Fruit fly (Drosophila melanogaster): Measurements from ENCODE around the gene vn.
A peak's percentile ranks its signal among the peaks of the same experiment; 100 is the strongest.

Gene vn

DNA sequence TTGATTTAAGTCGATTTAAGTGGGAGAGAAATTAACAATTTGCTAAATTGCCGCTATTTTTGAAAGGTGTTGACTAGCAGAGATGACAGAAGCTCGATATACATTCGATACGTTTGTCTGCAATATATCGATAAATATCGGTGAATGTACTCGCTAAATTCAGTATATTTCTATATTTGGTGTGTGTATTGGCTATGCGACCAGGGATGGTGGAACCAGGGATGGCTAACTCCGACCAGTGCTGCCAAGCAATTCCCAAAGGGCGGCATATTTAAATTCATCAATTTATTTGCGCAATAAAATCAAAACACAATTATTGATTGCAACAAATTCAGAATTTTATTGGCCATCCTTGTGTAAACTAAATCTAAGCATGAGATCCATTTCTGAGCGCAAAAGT, 32.4 kb downstream of the vn start, which contains the start of gene mad2 (continued):
- no peak for TF ChIP-seq Hr39 (optimal IDR thresholded peaks at IDR 0.05)
- TF ChIP-seq dysf (GFP tag; IDR thresholded peaks at IDR 0.05) = no peak
- no peak for TF ChIP-seq fd3F (GFP tag; optimal IDR thresholded peaks at IDR 0.05)
- no peak for TF ChIP-seq bab2 (GFP tag; optimal IDR thresholded peaks at IDR 0.05)
- no peak for TF ChIP-seq br (optimal IDR thresholded peaks at IDR 0.05)
- TF ChIP-seq CG8089 (GFP tag; optimal IDR thresholded peaks at IDR 0.05) = no peak
- TF ChIP-seq CG32767 (GFP tag; IDR thresholded peaks at IDR 0.05) = no peak
- no peak for TF ChIP-seq Chrac-16 (GFP tag; optimal IDR thresholded peaks at IDR 0.05)
- no peak for TF ChIP-seq jigr1 (GFP tag; IDR thresholded peaks at IDR 0.05)
- no peak for TF ChIP-seq CG10565 (GFP tag; optimal IDR thresholded peaks at IDR 0.05)
- TF ChIP-seq bsh (GFP tag; optimal IDR thresholded peaks at IDR 0.05) = no peak
- TF ChIP-seq CG12391 (tag; optimal IDR thresholded peaks at IDR 0.05) = peak; percentile 49
- no peak for TF ChIP-seq yki (optimal IDR thresholded peaks at IDR 0.05)
- no peak for TF ChIP-seq Hey (tag; optimal IDR thresholded peaks at IDR 0.05)
- no peak for TF ChIP-seq Gsc (GFP tag; IDR thresholded peaks at IDR 0.05)
- TF ChIP-seq CG1529 (GFP tag; optimal IDR thresholded peaks at IDR 0.05) = no peak
- no peak for TF ChIP-seq CG9609 (GFP tag; optimal IDR thresholded peaks at IDR 0.05)
- peak; percentile 88 for TF ChIP-seq gfzf (GFP tag; optimal IDR thresholded peaks at IDR 0.05)
- TF ChIP-seq Neu2 (GFP tag; optimal IDR thresholded peaks at IDR 0.05; ENCODE audit: borderline replicate concordance) = no peak
- TF ChIP-seq CG4730 (GFP tag; IDR thresholded peaks at IDR 0.05) = no peak
- TF ChIP-seq CG15011 (GFP tag; optimal IDR thresholded peaks at IDR 0.05) = no peak
- TF ChIP-seq mld (GFP tag; IDR thresholded peaks at IDR 0.05; ENCODE audit: partially characterized antibody) = no peak
- no peak for TF ChIP-seq CG2199 (GFP tag; IDR thresholded peaks at IDR 0.05)
- no peak for TF ChIP-seq CG11093 (GFP tag; IDR thresholded peaks at IDR 0.05)
- no peak for TF ChIP-seq vfl (GFP tag; optimal IDR thresholded peaks at IDR 0.05)
- TF ChIP-seq rib (GFP tag; IDR thresholded peaks at IDR 0.05) = no peak
- TF ChIP-seq Sry-β (GFP tag; optimal IDR thresholded peaks at IDR 0.05) = no peak
- TF ChIP-seq Ravus (GFP tag; IDR thresholded peaks at IDR 0.05) = no peak
- TF ChIP-seq gsb (GFP tag; IDR thresholded peaks at IDR 0.05) = no peak
- TF ChIP-seq Ets97D (GFP tag; optimal IDR thresholded peaks at IDR 0.05) = peak; percentile 75
- no peak for TF ChIP-seq CG18619 (GFP tag; optimal IDR thresholded peaks at IDR 0.05)
- TF ChIP-seq CG12071 (GFP tag; optimal IDR thresholded peaks at IDR 0.05) = no peak
- TF ChIP-seq CHES-1-like (GFP tag; optimal IDR thresholded peaks at IDR 0.05) = peak; percentile 5
- TF ChIP-seq mam (GFP tag; optimal IDR thresholded peaks at IDR 0.05) = peak; percentile 19
- no peak for TF ChIP-seq CG33557 (GFP tag; optimal IDR thresholded peaks at IDR 0.05)
- peak; percentile 54 for TF ChIP-seq CG15601 (tag; optimal IDR thresholded peaks at IDR 0.05)
- no peak for TF ChIP-seq CG14667 (GFP tag; IDR thresholded peaks at IDR 0.05)
- no peak for TF ChIP-seq HHEX (GFP tag; optimal IDR thresholded peaks at IDR 0.05)
- no peak for TF ChIP-seq CG12104 (GFP tag; optimal IDR thresholded peaks at IDR 0.05)
- no peak for TF ChIP-seq slp2 (GFP tag; optimal IDR thresholded peaks at IDR 0.05)
- TF ChIP-seq BEAF-32 (GFP tag; optimal IDR thresholded peaks at IDR 0.05) = peak; percentile 74
- TF ChIP-seq kni (GFP tag; optimal IDR thresholded peaks at IDR 0.05) = no peak
- no peak for TF ChIP-seq jing (GFP tag; optimal IDR thresholded peaks at IDR 0.05)
- no peak for TF ChIP-seq Six4 (GFP tag; optimal IDR thresholded peaks at IDR 0.05)
- TF ChIP-seq Hr3 (GFP tag; optimal IDR thresholded peaks at IDR 0.05) = no peak
- TF ChIP-seq her (GFP tag; optimal IDR thresholded peaks at IDR 0.05) = no peak
- TF ChIP-seq CG7372 (GFP tag; IDR thresholded peaks at IDR 0.05) = no peak
- no peak for TF ChIP-seq hth (optimal IDR thresholded peaks at IDR 0.05)
- TF ChIP-seq CG8478 (optimal IDR thresholded peaks at IDR 0.05) = no peak
- no peak for TF ChIP-seq CG12942 (GFP tag; optimal IDR thresholded peaks at IDR 0.05)
- no peak for TF ChIP-seq CG7271 (tag; optimal IDR thresholded peaks at IDR 0.05)
- peak; percentile 65 for TF ChIP-seq MBD-R2 (GFP tag; IDR thresholded peaks at IDR 0.05)
- TF ChIP-seq nerfin-1 (tag; optimal IDR thresholded peaks at IDR 0.05) = no peak
- no peak for TF ChIP-seq wek (GFP tag; optimal IDR thresholded peaks at IDR 0.05)

All from whole organism, embryonic.